Worm (Caenorhabditis elegans): ENCODE results near the gene agt-2.

agt-2 gene

DNA sequence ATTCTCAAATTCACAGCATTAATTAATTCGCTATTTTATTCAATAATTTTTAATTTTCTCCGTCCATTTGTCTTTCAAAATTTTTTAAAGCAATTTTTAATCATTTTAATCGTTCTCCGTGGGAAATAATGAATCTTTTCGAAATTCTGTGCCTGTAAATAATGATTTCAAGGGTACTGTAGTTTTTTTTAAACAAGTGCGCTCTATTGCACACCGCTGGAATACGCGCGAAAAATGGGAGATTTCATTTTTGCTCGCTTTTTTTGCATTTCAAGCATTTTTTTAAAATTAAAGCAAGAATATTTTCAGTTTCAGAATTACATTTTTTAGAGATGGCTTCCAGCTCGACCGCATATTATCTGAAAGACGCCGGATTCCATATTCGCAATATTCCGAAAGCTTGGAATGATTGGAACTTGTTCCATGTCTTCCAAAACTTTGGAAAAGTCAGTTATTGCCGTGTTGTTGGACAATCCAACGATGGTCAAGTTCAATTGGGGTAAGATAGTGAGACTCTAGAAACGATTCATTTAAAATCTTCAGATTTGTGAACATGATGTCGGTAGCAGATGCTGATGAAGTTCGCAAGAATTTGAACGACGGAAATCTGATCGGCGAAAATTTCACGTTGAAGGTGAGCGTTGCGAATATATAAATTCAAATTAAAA, 47.5 kb upstream of the agt-2 start, which contains the start of gene tofu-6 (continued):
- TF ChIP-seq him-1 (tag; optimal IDR thresholded peaks at IDR 0.05) (peak; percentile 69), D2030.7 (GFP tag; IDR thresholded peaks at IDR 0.05) (peak; percentile 87), B0019.2 (GFP tag; conservative IDR thresholded peaks at IDR 0.05) (0 out of 2 replicates have a peak, but pooled peaks have one; percentile 59), B0336.3 (GFP tag; IDR thresholded peaks at IDR 0.05) (0 out of 2 replicates have a peak, but pooled peaks have one; percentile 25), snpc-3.4 (tag; optimal IDR thresholded peaks at IDR 0.05) (peak; percentile 78), hmg-1.2 (GFP tag; IDR thresholded peaks at IDR 0.05) (0 out of 2 replicates have a peak, but pooled peaks have one; percentile 32), F49E8.2 (tag; optimal IDR thresholded peaks at IDR 0.05; ENCODE audit: insufficient read depth) (peak; percentile 43), rcor-1 (GFP tag; IDR thresholded peaks at IDR 0.05) (no peak), lsl-1 (GFP tag; optimal IDR thresholded peaks at IDR 0.05) (peak; percentile 96), lin-35 (GFP tag; optimal IDR thresholded peaks at IDR 0.05) (peak in 1 of 3 experiments; percentile 73), hsf-1 (GFP tag; IDR thresholded peaks at IDR 0.05) (0 out of 2 replicates have a peak, but pooled peaks have one; percentile 35), lin-54 (GFP tag; optimal IDR thresholded peaks at IDR 0.05) (peak; percentile 55), snpc-1.1 (tag; optimal IDR thresholded peaks at IDR 0.05; ENCODE audit: insufficient read depth) (peak; percentile 24), nhr-179 (tag; optimal IDR thresholded peaks at IDR 0.05) (no peak), snpc-1.3 (tag; optimal IDR thresholded peaks at IDR 0.05; ENCODE audit: insufficient read depth) (peak; percentile 36), die-1 (tag; optimal IDR thresholded peaks at IDR 0.05) (no peak)

DNA sequence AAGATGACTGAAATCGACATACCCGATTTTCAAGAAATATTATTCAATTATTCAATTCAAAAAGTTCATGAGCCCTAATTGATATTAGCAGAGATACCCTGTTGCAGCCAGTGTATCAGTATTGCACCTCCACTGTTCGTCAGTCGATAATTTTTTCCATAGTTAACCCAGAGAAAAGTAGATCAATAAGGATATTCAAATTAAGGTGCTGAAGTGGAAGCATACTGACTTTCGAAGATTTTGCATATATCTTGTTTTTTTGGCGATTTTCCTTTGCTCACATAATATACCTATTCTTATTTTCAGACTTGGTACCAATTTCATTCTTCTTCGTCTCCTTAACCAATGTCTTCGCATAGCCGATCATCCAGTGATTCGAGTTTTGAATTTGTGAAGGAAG, 45.3 kb upstream of the agt-2 start, which contains the start of gene EEED8.15:
EEED8.15 (plus strand) TSS at position 301 of the 400 bp plus-strand sequence.
- TF ChIP-seq atf-7 (tag; optimal IDR thresholded peaks at IDR 0.05) = no peak
- TF ChIP-seq Y95B8A.8 (GFP tag; IDR thresholded peaks at IDR 0.05) = no peak
- no peak for TF ChIP-seq hrde-1 (tag; optimal IDR thresholded peaks at IDR 0.05; ENCODE audit: borderline replicate concordance)
- no peak for TF ChIP-seq B0035.1 (tag; optimal IDR thresholded peaks at IDR 0.05)
- TF ChIP-seq ceh-40 (GFP tag; IDR thresholded peaks at IDR 0.05) = no peak
- no peak for TF ChIP-seq rpc-1 (optimal IDR thresholded peaks at IDR 0.05)
- no peak for TF ChIP-seq rpc-1 (tag; optimal IDR thresholded peaks at IDR 0.05)
- TF ChIP-seq lin-40 (tag; optimal IDR thresholded peaks at IDR 0.05) = no peak
- TF ChIP-seq lag-1 (GFP tag; IDR thresholded peaks at IDR 0.05) = no peak
- no peak for TF ChIP-seq nfyb-1 (GFP tag; IDR thresholded peaks at IDR 0.05)
- no peak for TF ChIP-seq snpc-1.1 (tag; optimal IDR thresholded peaks at IDR 0.05; ENCODE audit: insufficient read depth)
- TF ChIP-seq nhr-179 (tag; optimal IDR thresholded peaks at IDR 0.05) = no peak
- no peak for TF ChIP-seq pbrm-1 (GFP tag; IDR thresholded peaks at IDR 0.05)
- no peak for TF ChIP-seq sptf-2 (GFP tag; optimal IDR thresholded peaks at IDR 0.05)
- TF ChIP-seq ekl-4 (GFP tag; IDR thresholded peaks at IDR 0.05) = no peak
- no peak for TF ChIP-seq nhr-90 (tag; optimal IDR thresholded peaks at IDR 0.05)
- TF ChIP-seq ceh-91 (GFP tag; IDR thresholded peaks at IDR 0.05) = no peak
- no peak for TF ChIP-seq B0019.2 (GFP tag; conservative IDR thresholded peaks at IDR 0.05)
- no peak for TF ChIP-seq F57A8.1 (GFP tag; optimal IDR thresholded peaks at IDR 0.05)
- TF ChIP-seq nhr-80 (tag; optimal IDR thresholded peaks at IDR 0.05) = no peak
- no peak for TF ChIP-seq Y79H2A.3 (GFP tag; conservative IDR thresholded peaks at IDR 0.05)

DNA sequence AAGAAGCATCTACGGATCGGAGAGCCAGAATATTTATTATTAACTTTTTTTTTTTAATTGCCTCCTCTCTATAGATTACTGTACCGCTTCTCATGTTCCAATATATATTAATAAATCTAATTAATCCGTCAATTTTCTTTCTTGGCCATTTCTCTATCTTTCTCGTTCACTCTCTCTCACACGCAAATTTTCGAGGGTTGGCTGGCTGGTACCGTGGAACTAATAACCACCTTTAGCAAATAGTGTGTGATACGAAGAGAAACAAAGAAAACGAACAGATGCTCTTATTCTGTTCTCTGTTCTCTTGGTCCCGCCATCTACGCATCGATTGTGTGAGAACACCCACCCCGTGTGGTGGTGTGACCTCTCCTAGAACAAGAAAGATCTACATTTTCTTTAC, 44.7 kb upstream of the agt-2 start:
- TF ChIP-seq bed-1 (GFP tag; IDR thresholded peaks at IDR 0.05) (no peak), efl-1 (GFP tag; optimal IDR thresholded peaks at IDR 0.05) (no peak), ztf-28 (GFP tag; IDR thresholded peaks at IDR 0.05) (no peak), Y53G8AR.9 (GFP tag; conservative IDR thresholded peaks at IDR 0.05) (no peak), dox-1 (GFP tag; IDR thresholded peaks at IDR 0.05) (no peak), let-526 (GFP tag; IDR thresholded peaks at IDR 0.05) (no peak), chd-7 (tag; optimal IDR thresholded peaks at IDR 0.05) (no peak), ztf-6 (GFP tag; IDR thresholded peaks at IDR 0.05) (no peak), Y95B8A.8 (GFP tag; IDR thresholded peaks at IDR 0.05) (no peak), F37B4.10 (GFP tag; IDR thresholded peaks at IDR 0.05) (no peak), tlf-1 (GFP tag; optimal IDR thresholded peaks at IDR 0.05) (no peak), ekl-4 (GFP tag; IDR thresholded peaks at IDR 0.05) (no peak), madf-8 (GFP tag; conservative IDR thresholded peaks at IDR 0.05) (no peak)

All from whole organism, young adult.